Worm (Caenorhabditis elegans) whole organism, mixed stage, embryonic: ENCODE data around the gene K06H7.7.

Experiments used
- bed-3 ChIP-seq: fragments of 200-800 bp; sonication (Bioruptor generic); optimal IDR thresholded peaks from 3 replicates; lab custom pipeline; 2018; ENCODE audit warnings: mild to moderate bottlenecking, missing genetic modification characterization, moderate library complexity, missing compliant biosample characterization
- blmp-1 ChIP-seq: fragments of 150-350 bp; optimal IDR thresholded peaks from 2 replicates; lab custom pipeline; 2014; ENCODE audit warnings: missing biosample characterization, missing genetic modification characterization
- ceh-39 ChIP-seq: fragments of 150-350 bp; optimal IDR thresholded peaks from 2 replicates; lab custom pipeline; 2014; ENCODE audit warnings: missing biosample characterization, missing genetic modification characterization
- ceh-83 ChIP-seq: fragments of 200-800 bp; sonication (Bioruptor generic); optimal IDR thresholded peaks from 2 replicates; lab custom pipeline; 2018; ENCODE audit warnings: mild to moderate bottlenecking, missing genetic modification characterization, missing compliant biosample characterization
- ces-1 ChIP-seq: fragments of 150-350 bp; optimal IDR thresholded peaks from 2 replicates; lab custom pipeline; 2014; ENCODE audit warnings: missing biosample characterization, missing genetic modification reagents, missing genetic modification characterization
- cnd-1 ChIP-seq: fragments of 200-800 bp; sonication (Bioruptor generic); optimal IDR thresholded peaks from 2 replicates; lab custom pipeline; 2018; ENCODE audit warnings: mild to moderate bottlenecking, missing genetic modification characterization, missing compliant biosample characterization
- drap-1 ChIP-seq: fragments of 200-800 bp; sonication (Bioruptor generic); optimal IDR thresholded peaks from 3 replicates; lab custom pipeline; 2018; ENCODE audit warnings: mild to moderate bottlenecking, missing genetic modification characterization, missing compliant biosample characterization
- elt-1 ChIP-seq: sonication (generic microtip); optimal IDR thresholded peaks from 2 replicates; lab custom pipeline; 2017; ENCODE audit warnings: missing genetic modification characterization, mild to moderate bottlenecking, missing compliant biosample characterization, antibody characterized with exemption, moderate library complexity, borderline replicate concordance; ENCODE audit not compliant: insufficient read depth
- flh-1 ChIP-seq: fragments of 200-800 bp; sonication (Bioruptor generic); optimal IDR thresholded peaks from 2 replicates; lab custom pipeline; 2018; ENCODE audit warnings: mild to moderate bottlenecking, missing genetic modification characterization, moderate library complexity, missing compliant biosample characterization
- hlh-1 ChIP-seq: fragments of 150-350 bp; optimal IDR thresholded peaks from 2 replicates; lab custom pipeline; 2014; ENCODE audit warnings: missing biosample characterization, missing genetic modification reagents, missing genetic modification characterization
- lin-13 ChIP-seq: fragments of 150-350 bp; optimal IDR thresholded peaks from 2 replicates; lab custom pipeline; 2014; ENCODE audit warnings: missing biosample characterization, missing genetic modification characterization
- lin-32 ChIP-seq: fragments of 200-800 bp; sonication (Bioruptor generic); optimal IDR thresholded peaks from 2 replicates; lab custom pipeline; 2018; ENCODE audit warnings: mild to moderate bottlenecking, missing genetic modification characterization, missing compliant biosample characterization
- lsy-2 ChIP-seq: fragments of 150-350 bp; optimal IDR thresholded peaks from 2 replicates; lab custom pipeline; 2014; ENCODE audit warnings: missing biosample characterization, missing genetic modification characterization
- mab-5 ChIP-seq: fragments of 150-350 bp; optimal IDR thresholded peaks from 2 replicates; lab custom pipeline; 2014; ENCODE audit warnings: missing biosample characterization, missing genetic modification characterization
- mep-1 ChIP-seq: fragments of 150-350 bp; optimal IDR thresholded peaks from 2 replicates; lab custom pipeline; 2017; ENCODE audit warnings: missing biosample characterization, missing genetic modification reagents, missing genetic modification characterization, inconsistent platforms
- mls-2 ChIP-seq: sonication (generic microtip); optimal IDR thresholded peaks from 2 replicates; lab custom pipeline; 2016; ENCODE audit warnings: mild to moderate bottlenecking, missing genetic modification characterization, moderate library complexity, missing compliant biosample characterization
- nhr-12 ChIP-seq: fragments of 150-350 bp; optimal IDR thresholded peaks from 2 replicates; lab custom pipeline; 2014; ENCODE audit warnings: missing biosample characterization, missing genetic modification characterization
- nhr-237 ChIP-seq: fragments of 150-350 bp; optimal IDR thresholded peaks from 2 replicates; lab custom pipeline; 2014; ENCODE audit warnings: missing biosample characterization, missing genetic modification characterization
- nhr-28 ChIP-seq: fragments of 150-350 bp; optimal IDR thresholded peaks from 2 replicates; lab custom pipeline; 2014; ENCODE audit warnings: missing biosample characterization, missing genetic modification characterization
- nhr-76 ChIP-seq: sonication (generic microtip); optimal IDR thresholded peaks from 2 replicates; lab custom pipeline; 2017; ENCODE audit warnings: missing biosample characterization, missing genetic modification characterization
- pha-4 ChIP-seq: fragments of 150-350 bp; optimal IDR thresholded peaks from 2 replicates; lab custom pipeline; 2018; ENCODE audit warnings: missing biosample characterization, missing genetic modification reagents, missing genetic modification characterization
- sem-2 ChIP-seq: fragments of 200-800 bp; sonication (Bioruptor generic); optimal IDR thresholded peaks from 2 replicates; lab custom pipeline; 2018; ENCODE audit warnings: mild to moderate bottlenecking, missing genetic modification characterization, missing compliant biosample characterization
- snpc-4 ChIP-seq: fragments of 150-350 bp; optimal IDR thresholded peaks from 2 replicates; lab custom pipeline; 2014; ENCODE audit warnings: missing biosample characterization, missing genetic modification characterization
- sptf-1 ChIP-seq: sonication (generic microtip); optimal IDR thresholded peaks from 2 replicates; lab custom pipeline; 2017; ENCODE audit warnings: mild to moderate bottlenecking, missing genetic modification characterization, moderate library complexity, missing compliant biosample characterization
- tbx-8 ChIP-seq: fragments of 200-800 bp; sonication (Bioruptor generic); optimal IDR thresholded peaks from 2 replicates; lab custom pipeline; 2018; ENCODE audit warnings: mild to moderate bottlenecking, missing genetic modification characterization, moderate library complexity, missing compliant biosample characterization
- unc-120 ChIP-seq: sonication (generic microtip); optimal IDR thresholded peaks from 2 replicates; lab custom pipeline; 2017; ENCODE audit warnings: missing genetic modification characterization, missing compliant biosample characterization; ENCODE audit not compliant: poor library complexity, severe bottlenecking
- unc-39 ChIP-seq: fragments of 150-350 bp; optimal IDR thresholded peaks from 2 replicates; lab custom pipeline; 2014; ENCODE audit warnings: missing biosample characterization, missing genetic modification characterization
- unc-62 ChIP-seq: fragments of 150-350 bp; optimal IDR thresholded peaks from 2 replicates; lab custom pipeline; 2014; ENCODE audit warnings: missing biosample characterization, missing genetic modification reagents, missing genetic modification characterization
- zip-8 ChIP-seq: fragments of 150-350 bp; optimal IDR thresholded peaks from 2 replicates; lab custom pipeline; 2014; ENCODE audit warnings: missing biosample characterization, missing genetic modification characterization
- ztf-11 ChIP-seq: fragments of 150-350 bp; optimal IDR thresholded peaks from 2 replicates; lab custom pipeline; 2014; ENCODE audit warnings: missing biosample characterization, missing genetic modification characterization

Gene K06H7.7

DNA sequence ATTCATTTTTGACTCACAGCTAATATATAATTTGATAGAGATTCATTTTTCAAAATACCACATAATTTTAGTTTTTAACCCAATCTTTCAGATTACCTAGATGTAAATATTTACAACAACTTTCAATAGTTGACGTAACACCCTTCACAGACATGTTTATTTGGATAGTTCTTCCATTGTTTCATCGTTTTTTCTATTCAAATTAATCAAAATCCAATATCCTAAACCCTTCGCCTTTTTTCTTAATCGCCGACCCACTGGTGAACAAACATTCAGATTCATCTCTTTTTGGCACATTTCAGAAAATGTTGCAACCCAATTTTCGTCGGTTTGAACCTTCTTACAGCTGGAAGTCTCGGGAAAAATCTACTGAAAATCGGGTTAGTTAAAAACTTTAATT, 13.7 kb upstream of the K06H7.7 start, which contains the start of gene K06H7.1:
TSS of gene K06H7.1 (plus strand) at position 301 of the 400 bp plus-strand sequence.
- TF ChIP-seq nhr-12 (tag; lab: Kevin White, UChicago), result no peak
- no peak for TF ChIP-seq lin-32 (GFP tag; lab: Kevin White, UChicago)
- TF ChIP-seq cnd-1, result no peak
- TF ChIP-seq mep-1 (tag; lab: Kevin White, UChicago), result no peak
- TF ChIP-seq unc-62 (GFP tag; lab: Kevin White, UChicago), result no peak
- no peak for TF ChIP-seq pha-4 (tag; lab: Kevin White, UChicago)
- no peak for TF ChIP-seq mls-2 (tag; lab: Kevin White, UChicago)
- TF ChIP-seq ceh-83 (GFP tag; lab: Kevin White, UChicago), result no peak
- no peak for TF ChIP-seq ztf-11
- TF ChIP-seq unc-120 (tag; lab: Kevin White, UChicago), result no peak
- TF ChIP-seq blmp-1 (tag; lab: Kevin White, UChicago), result no peak
- no peak for TF ChIP-seq bed-3 (GFP tag; lab: Kevin White, UChicago)
- TF ChIP-seq zip-8 (tag; lab: Kevin White, UChicago), result no peak
- TF ChIP-seq ceh-39 (tag; lab: Kevin White, UChicago), result no peak
- TF ChIP-seq flh-1 (GFP tag; lab: Kevin White, UChicago), result no peak
- no peak for TF ChIP-seq snpc-4 (tag; lab: Kevin White, UChicago)
- no peak for TF ChIP-seq hlh-1
- TF ChIP-seq lsy-2 (tag; lab: Kevin White, UChicago), result no peak

DNA sequence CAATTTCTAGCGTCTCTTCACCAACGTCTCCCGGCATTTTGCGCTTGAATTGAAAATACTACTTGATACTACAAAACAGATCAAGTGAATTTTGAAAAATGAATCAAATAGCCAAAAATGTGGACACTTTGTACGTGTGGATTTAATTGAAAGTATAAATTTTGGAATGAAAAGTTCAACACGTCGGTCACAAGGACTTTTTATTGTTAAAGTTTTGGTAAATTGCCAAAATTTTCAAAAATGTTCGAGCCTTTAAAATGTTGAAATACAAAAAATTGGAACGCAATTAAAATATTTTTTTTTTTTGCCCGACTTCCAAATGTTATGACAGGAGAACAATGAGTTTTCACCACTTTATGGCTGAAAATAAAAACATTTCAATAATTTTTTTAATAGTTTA, 12.8 kb upstream of the K06H7.7 start, which contains the start of gene K06H7.8:
TSS of gene K06H7.8 (minus strand) at position 101 of the 400 bp plus-strand sequence.
- TF ChIP-seq sptf-1 (tag; lab: Kevin White, UChicago), result no peak
- no peak for TF ChIP-seq drap-1 (GFP tag; lab: Kevin White, UChicago)
- no peak for TF ChIP-seq flh-1 (GFP tag; lab: Kevin White, UChicago)
- no peak for TF ChIP-seq unc-39
- TF ChIP-seq lin-13 (tag; lab: Kevin White, UChicago), result no peak
- TF ChIP-seq elt-1 (tag; lab: Kevin White, UChicago), result no peak
- TF ChIP-seq ceh-39 (tag; lab: Kevin White, UChicago), result no peak

DNA sequence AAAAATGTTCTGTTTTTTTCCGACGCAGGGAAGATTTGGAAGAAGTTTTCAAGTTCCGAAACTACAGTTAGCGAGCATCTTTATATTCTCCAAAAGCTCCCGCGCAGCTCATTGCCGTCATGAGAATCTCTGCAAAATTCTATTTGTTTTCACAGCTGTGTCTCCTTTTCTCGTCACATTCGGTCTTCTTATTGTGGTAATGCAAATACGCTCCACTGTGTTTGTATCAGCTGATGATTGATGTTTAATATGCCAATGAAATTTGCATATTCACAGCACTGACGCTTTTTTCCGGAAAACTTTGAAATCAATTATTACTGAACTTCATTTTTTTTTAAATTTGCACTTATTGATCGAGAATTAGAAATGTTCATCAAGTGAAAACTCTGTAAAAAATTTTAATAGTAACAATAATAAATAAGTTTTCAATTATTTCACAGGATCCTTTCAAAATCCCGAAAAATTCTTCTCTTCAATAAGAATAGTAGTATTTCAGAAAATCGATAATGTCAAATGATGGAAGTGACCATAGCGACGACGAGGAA, 7.9 kb upstream of the K06H7.7 start, which contains the start of gene K06H7.2:
TSS of gene K06H7.2 (plus strand) at position 495 of the 545 bp plus-strand sequence.
- TF ChIP-seq mls-2 (tag; lab: Kevin White, UChicago) (peak; percentile 19), lsy-2 (tag; lab: Kevin White, UChicago) (peak; percentile 77), nhr-12 (tag; lab: Kevin White, UChicago) (no peak), sem-2 (GFP tag; lab: Kevin White, UChicago) (no peak), pha-4 (tag; lab: Kevin White, UChicago) (peak; percentile 74), hlh-1 (peak; percentile 53), sptf-1 (tag; lab: Kevin White, UChicago) (no peak), unc-62 (GFP tag; lab: Kevin White, UChicago) (peak; percentile 74), ces-1 (GFP tag; lab: Kevin White, UChicago) (peak; percentile 91), mep-1 (tag; lab: Kevin White, UChicago) (peak; percentile 84), mab-5 (tag; lab: Kevin White, UChicago) (no peak), nhr-237 (tag; lab: Kevin White, UChicago) (peak; percentile 53)
- TF ChIP-seq, all 35 proteins: peak for 8

DNA sequence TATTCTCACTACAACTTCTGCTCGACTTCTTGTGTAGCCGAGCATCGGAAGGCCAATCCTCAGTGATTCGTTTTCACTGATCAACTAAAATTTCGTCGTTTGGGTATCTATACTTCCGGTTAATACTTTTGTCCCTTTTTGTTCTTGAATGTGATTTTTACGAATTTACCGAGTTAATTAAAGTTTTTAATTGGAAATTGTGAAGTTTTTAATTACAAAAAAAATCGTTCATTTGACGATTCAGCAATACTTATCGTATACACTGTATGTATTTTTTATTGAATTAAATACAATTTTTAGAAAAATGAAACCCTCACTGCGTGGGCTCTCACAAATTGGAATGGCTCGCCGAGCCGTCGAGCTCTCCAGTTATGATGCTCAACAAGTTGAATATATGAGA, 6.1 kb upstream of the K06H7.7 start, which contains the start of gene idi-1:
TSS of gene idi-1 (plus strand) at position 301 of the 400 bp plus-strand sequence.
- TF ChIP-seq sem-2 (GFP tag; lab: Kevin White, UChicago) (no peak), mls-2 (tag; lab: Kevin White, UChicago) (no peak), ztf-11 (no peak)

DNA sequence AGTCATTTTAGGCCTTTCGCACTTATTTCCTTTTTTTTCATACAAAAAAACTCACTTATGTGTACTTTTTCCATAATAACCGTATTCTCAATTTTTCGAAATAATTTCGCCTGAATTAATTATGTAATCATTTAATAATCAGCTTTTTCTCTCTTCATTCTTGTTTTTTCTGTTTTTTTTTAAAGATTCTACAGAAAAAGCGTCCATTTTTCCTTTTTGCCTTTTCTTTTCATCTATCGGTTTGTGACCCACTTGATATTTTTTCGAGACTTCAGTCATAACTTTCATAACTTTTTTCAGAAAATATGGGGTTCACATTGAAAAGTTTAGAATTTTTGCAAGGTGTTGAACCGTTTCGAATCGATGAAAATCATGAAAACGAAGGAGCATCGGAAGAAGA, 3.0 kb upstream of the K06H7.7 start, which contains the start of gene vms-1:
TSS of gene vms-1 (plus strand) at position 301 of the 400 bp plus-strand sequence.
- TF ChIP-seq nhr-76 (tag; lab: Kevin White, UChicago) (no peak), nhr-28 (tag; lab: Kevin White, UChicago) (no peak), unc-62 (GFP tag; lab: Kevin White, UChicago) (no peak), zip-8 (tag; lab: Kevin White, UChicago) (no peak), nhr-237 (tag; lab: Kevin White, UChicago) (no peak), nhr-12 (tag; lab: Kevin White, UChicago) (no peak), tbx-8 (no peak)
